Worm (Caenorhabditis elegans): ENCODE data around the gene F54E7.9.

DNA sequence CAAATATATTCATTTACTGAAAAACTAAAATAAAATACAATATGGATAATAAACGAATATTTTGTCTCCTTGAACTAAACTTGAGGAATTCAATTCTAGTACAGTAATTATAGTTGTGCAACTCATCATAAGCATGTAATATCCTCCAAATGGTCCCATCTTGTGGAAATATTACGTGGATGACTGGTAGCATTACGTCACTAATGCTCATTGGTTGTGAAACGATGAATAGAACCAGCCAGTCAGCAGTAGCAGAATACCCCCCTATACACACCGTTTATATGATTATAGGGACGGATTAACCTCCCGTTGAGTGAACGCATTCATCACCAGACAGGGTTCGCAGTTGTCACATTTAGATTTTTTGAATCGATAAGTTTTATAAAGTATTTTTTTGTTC lies 40.7 kb upstream of the F54E7.9 start:
- TF ChIP-seq tbx-11 (GFP tag; IDR thresholded peaks at IDR 0.05) (no peak), ets-7 (tag; optimal IDR thresholded peaks at IDR 0.05) (no peak), ama-1 (optimal IDR thresholded peaks at IDR 0.05) (no peak), scrt-1 (GFP tag; IDR thresholded peaks at IDR 0.05) (no peak), B0310.2 (tag; optimal IDR thresholded peaks at IDR 0.05) (no peak), tbx-37 (GFP tag; conservative IDR thresholded peaks at IDR 0.05) (no peak), hmg-4 (GFP tag; optimal IDR thresholded peaks at IDR 0.05) (no peak), pes-1 (GFP tag; IDR thresholded peaks at IDR 0.05) (no peak), ceh-36 (tag; optimal IDR thresholded peaks at IDR 0.05) (no peak), flt-1 (GFP tag; IDR thresholded peaks at IDR 0.05) (no peak), aly-1 (tag; optimal IDR thresholded peaks at IDR 0.05) (no peak)
